Worm (Caenorhabditis elegans) whole organism, L4 larva: ENCODE results near the gene C10G8.3.

Source experiments
- D1046.2 ChIP-seq: fragments of 200-800 bp; sonication (Bioruptor generic); IDR thresholded peaks from 2 replicates; pipeline ENCODE4 v1.3.6; 2022; ENCODE audit warnings: missing genetic modification characterization, missing compliant biosample characterization
- F37D6.2 ChIP-seq: sonication (generic microtip); optimal IDR thresholded peaks from 2 replicates; lab custom pipeline; 2016; ENCODE audit warnings: mild to moderate bottlenecking, missing genetic modification characterization, missing compliant biosample characterization
- F44E2.7 ChIP-seq: fragments of 200-800 bp; sonication (Bioruptor generic); IDR thresholded peaks from 2 replicates; pipeline ENCODE4 v2.1.2; 2022; ENCODE audit warnings: missing genetic modification characterization, missing compliant biosample characterization
- F49E8.2 ChIP-seq: sonication (generic microtip); optimal IDR thresholded peaks from 2 replicates; lab custom pipeline; 2016; ENCODE audit warnings: missing compliant biosample characterization, mild to moderate bottlenecking, missing genetic modification characterization, borderline replicate concordance
- R02D3.7 ChIP-seq: fragments of 150-350 bp; sonication (generic microtip); optimal IDR thresholded peaks from 3 replicates; lab custom pipeline; 2014; ENCODE audit warnings: missing biosample characterization, missing genetic modification characterization
- Y5F2A.4 ChIP-seq: fragments of 200-800 bp; sonication (Bioruptor generic); optimal IDR thresholded peaks from 2 replicates; lab custom pipeline; 2018; ENCODE audit warnings: mild to moderate bottlenecking, missing genetic modification characterization, missing compliant biosample characterization
- Y75B8A.6 ChIP-seq: fragments of 200-800 bp; sonication (Bioruptor generic); IDR thresholded peaks from 2 replicates; pipeline ENCODE4 v1.3.6; 2022; ENCODE audit warnings: missing genetic modification reagents, missing genetic modification characterization, missing compliant biosample characterization
- ZK546.5 ChIP-seq, 2 experiments: sonication (generic microtip); optimal IDR thresholded peaks; 2 replicates each; lab custom pipeline; 2017; ENCODE audit warnings: missing biosample characterization in 2 of 2, missing genetic modification characterization in 2 of 2
- arid-1 ChIP-seq: fragments of 200-800 bp; sonication (Bioruptor generic); conservative IDR thresholded peaks from 2 replicates; pipeline ENCODE4 v1.3.6; 2022; ENCODE audit warnings: missing genetic modification reagents, missing genetic modification characterization, missing compliant biosample characterization
- ceh-32 ChIP-seq: sonication (generic microtip); optimal IDR thresholded peaks from 2 replicates; lab custom pipeline; 2016; ENCODE audit warnings: mild to moderate bottlenecking, missing genetic modification characterization, missing compliant biosample characterization; ENCODE audit not compliant: poor library complexity
- ceh-82 ChIP-seq: sonication (generic microtip); optimal IDR thresholded peaks from 2 replicates; lab custom pipeline; 2017; ENCODE audit warnings: missing biosample characterization, missing genetic modification characterization
- ctbp-1 ChIP-seq: fragments of 200-800 bp; sonication (Bioruptor generic); IDR thresholded peaks from 2 replicates; pipeline ENCODE4 v1.3.6; 2022; ENCODE audit warnings: missing genetic modification reagents, missing genetic modification characterization, missing compliant biosample characterization
- daf-16 ChIP-seq, 3 experiments: sonication (generic microtip); optimal IDR thresholded peaks; 2 replicates each; lab custom pipeline; 2016 to 2017; ENCODE audit warnings: missing genetic modification characterization in 3 of 3, missing genetic modification reagents in 3 of 3, mild to moderate bottlenecking in 2 of 3, missing compliant biosample characterization in 2 of 3, missing biosample characterization in 1 of 3, moderate library complexity in 1 of 3
- daf-19 ChIP-seq: fragments of 200-800 bp; sonication (Bioruptor generic); conservative IDR thresholded peaks from 2 replicates; pipeline ENCODE4 v1.3.6; 2022; ENCODE audit warnings: missing genetic modification characterization, missing compliant biosample characterization
- dmd-6 ChIP-seq: fragments of 200-800 bp; sonication (Bioruptor generic); IDR thresholded peaks from 2 replicates; pipeline ENCODE4 v1.3.6; 2022; ENCODE audit warnings: missing genetic modification reagents, missing genetic modification characterization, missing compliant biosample characterization
- dmd-8 ChIP-seq: fragments of 200-800 bp; sonication (Bioruptor generic); IDR thresholded peaks from 2 replicates; pipeline ENCODE4 v1.3.6; 2022; ENCODE audit warnings: missing genetic modification characterization, missing compliant biosample characterization
- dmd-9 ChIP-seq: fragments of 200-800 bp; sonication (Bioruptor generic); IDR thresholded peaks from 2 replicates; pipeline ENCODE4 v1.3.6; 2022; ENCODE audit warnings: missing genetic modification reagents, missing genetic modification characterization, missing compliant biosample characterization
- dpl-1 ChIP-seq: fragments of 150-350 bp; optimal IDR thresholded peaks from 2 replicates; lab custom pipeline; 2014; ENCODE audit warnings: missing biosample characterization, missing genetic modification reagents, missing genetic modification characterization
- duxl-1 ChIP-seq: sonication (generic microtip); optimal IDR thresholded peaks from 2 replicates; lab custom pipeline; 2016; ENCODE audit warnings: mild to moderate bottlenecking, missing genetic modification characterization, moderate library complexity, missing compliant biosample characterization; ENCODE audit not compliant: poor library complexity
- egl-43 ChIP-seq: fragments of 200-800 bp; sonication (Bioruptor generic); IDR thresholded peaks from 2 replicates; pipeline ENCODE4 v1.3.6; 2022; ENCODE audit warnings: missing genetic modification reagents, missing genetic modification characterization, missing compliant biosample characterization
- fkh-10 ChIP-seq: fragments of 150-350 bp; optimal IDR thresholded peaks from 2 replicates; lab custom pipeline; 2014; ENCODE audit warnings: missing biosample characterization, missing genetic modification reagents, missing genetic modification characterization
- fos-1 ChIP-seq: fragments of 150-350 bp; optimal IDR thresholded peaks from 2 replicates; lab custom pipeline; 2014; ENCODE audit warnings: missing biosample characterization, missing genetic modification characterization
- hlh-11 ChIP-seq: fragments of 200-800 bp; sonication (Bioruptor generic); optimal IDR thresholded peaks from 2 replicates; lab custom pipeline; 2018; ENCODE audit warnings: mild to moderate bottlenecking, missing genetic modification characterization, missing compliant biosample characterization
- hlh-30 ChIP-seq: sonication (generic microtip); optimal IDR thresholded peaks from 2 replicates; lab custom pipeline; 2017; ENCODE audit warnings: antibody characterized with exemption, mild to moderate bottlenecking, missing genetic modification characterization, missing compliant biosample characterization; ENCODE audit not compliant: insufficient read depth
- hmg-1.1 ChIP-seq: fragments of 200-800 bp; sonication (Bioruptor generic); IDR thresholded peaks from 2 replicates; pipeline ENCODE4 v1.3.6; 2022; ENCODE audit warnings: missing genetic modification reagents, missing genetic modification characterization, missing compliant biosample characterization
- jun-1 ChIP-seq: fragments of 150-350 bp; optimal IDR thresholded peaks from 2 replicates; lab custom pipeline; 2014; ENCODE audit warnings: missing biosample characterization, missing genetic modification reagents, missing genetic modification characterization
- lim-7 ChIP-seq: fragments of 200-800 bp; sonication (Bioruptor generic); IDR thresholded peaks from 2 replicates; pipeline ENCODE4 v1.3.6; 2022; ENCODE audit warnings: missing genetic modification characterization, missing compliant biosample characterization
- lin-1 ChIP-seq: fragments of 200-800 bp; sonication (Bioruptor generic); IDR thresholded peaks from 2 replicates; pipeline ENCODE4 v1.3.6; 2022; ENCODE audit warnings: missing genetic modification reagents, missing genetic modification characterization, missing compliant biosample characterization
- lin-38 ChIP-seq: fragments of 200-800 bp; sonication (Bioruptor generic); IDR thresholded peaks from 2 replicates; pipeline ENCODE4 v1.3.6; 2022; ENCODE audit warnings: missing genetic modification reagents, missing genetic modification characterization, missing compliant biosample characterization
- lin-39 ChIP-seq: fragments of 150-350 bp; optimal IDR thresholded peaks from 2 replicates; lab custom pipeline; 2014; ENCODE audit warnings: missing biosample characterization, missing genetic modification reagents, missing genetic modification characterization
- lsy-2 ChIP-seq, 2 experiments: fragments of 150-350 bp in 1 of 2; sonication (generic microtip) in 1 of 2; optimal IDR thresholded peaks; 2 replicates each; lab custom pipeline; 2014 to 2017; ENCODE audit warnings: missing biosample characterization in 2 of 2, missing genetic modification characterization in 2 of 2
- madf-5 ChIP-seq, 2 experiments: fragments of 200-800 bp; sonication (Bioruptor generic); IDR thresholded peaks; 2 replicates each; pipeline ENCODE4 v1.3.6; 2022; ENCODE audit warnings: missing compliant biosample characterization in 2 of 2, missing genetic modification characterization in 2 of 2
- mdt-29 ChIP-seq: fragments of 200-800 bp; sonication (Bioruptor generic); IDR thresholded peaks from 2 replicates; pipeline ENCODE4 v1.3.6; 2022; ENCODE audit warnings: missing genetic modification reagents, missing genetic modification characterization, missing compliant biosample characterization
- mep-1 ChIP-seq: fragments of 150-350 bp; sonication (generic microtip); optimal IDR thresholded peaks from 3 replicates; lab custom pipeline; 2014; ENCODE audit warnings: missing biosample characterization, missing genetic modification characterization
- mxl-2 ChIP-seq: fragments of 200-800 bp; sonication (Bioruptor generic); conservative IDR thresholded peaks from 2 replicates; pipeline ENCODE4 v1.3.6; 2022; ENCODE audit warnings: missing genetic modification reagents, missing genetic modification characterization, missing compliant biosample characterization
- nhr-11 ChIP-seq: fragments of 150-350 bp; optimal IDR thresholded peaks from 2 replicates; lab custom pipeline; 2014; ENCODE audit warnings: missing biosample characterization, missing genetic modification characterization
- nhr-111 ChIP-seq: fragments of 200-800 bp; sonication (Bioruptor generic); optimal IDR thresholded peaks from 2 replicates; lab custom pipeline; 2018; ENCODE audit warnings: mild to moderate bottlenecking, missing genetic modification characterization, missing compliant biosample characterization
- nhr-42 ChIP-seq: fragments of 200-800 bp; sonication (Bioruptor generic); IDR thresholded peaks from 2 replicates; pipeline ENCODE4 v1.3.6; 2022; ENCODE audit warnings: missing genetic modification characterization, missing compliant biosample characterization
- nhr-48 ChIP-seq: sonication (generic microtip); optimal IDR thresholded peaks from 2 replicates; lab custom pipeline; 2016; ENCODE audit warnings: mild to moderate bottlenecking, missing genetic modification characterization, missing compliant biosample characterization
- pha-4 ChIP-seq, 2 experiments: fragments of 150-350 bp in 1 of 2; fragments of 200-800 bp in 1 of 2; sonication (Bioruptor generic) in 1 of 2; IDR thresholded peaks in 1 of 2; optimal IDR thresholded peaks in 1 of 2; 2 replicates each; pipeline versions ENCODE4 v1.3.6 to Lab custom; 2014 to 2022; ENCODE audit warnings: missing genetic modification characterization in 2 of 2, missing genetic modification reagents in 2 of 2, missing biosample characterization in 1 of 2, missing compliant biosample characterization in 1 of 2
- set-16 ChIP-seq: fragments of 200-800 bp; sonication (Bioruptor generic); IDR thresholded peaks from 2 replicates; pipeline ENCODE4 v1.3.6; 2022; ENCODE audit warnings: missing genetic modification reagents, missing genetic modification characterization, missing compliant biosample characterization
- snpc-4 ChIP-seq: fragments of 150-350 bp; optimal IDR thresholded peaks from 2 replicates; lab custom pipeline; 2014; ENCODE audit warnings: missing biosample characterization, missing genetic modification characterization
- spr-1 ChIP-seq: sonication (generic microtip); optimal IDR thresholded peaks from 2 replicates; lab custom pipeline; 2016; ENCODE audit warnings: mild to moderate bottlenecking, missing genetic modification characterization, missing compliant biosample characterization
- unc-130 ChIP-seq: sonication (generic microtip); optimal IDR thresholded peaks from 2 replicates; lab custom pipeline; 2016; ENCODE audit warnings: missing genetic modification reagents, missing genetic modification characterization, missing compliant biosample characterization
- unc-39 ChIP-seq: sonication (generic microtip); optimal IDR thresholded peaks from 2 replicates; lab custom pipeline; 2017; ENCODE audit warnings: missing biosample characterization, missing genetic modification characterization
- vab-7 ChIP-seq: fragments of 200-800 bp; sonication (Bioruptor generic); IDR thresholded peaks from 2 replicates; pipeline ENCODE4 v1.3.6; 2022; ENCODE audit warnings: missing genetic modification reagents, missing genetic modification characterization, missing compliant biosample characterization
- zag-1 ChIP-seq: fragments of 150-350 bp; optimal IDR thresholded peaks from 2 replicates; lab custom pipeline; 2014; ENCODE audit warnings: missing biosample characterization, missing genetic modification characterization
- zfp-2 ChIP-seq: sonication (generic microtip); optimal IDR thresholded peaks from 2 replicates; lab custom pipeline; 2016; ENCODE audit warnings: mild to moderate bottlenecking, missing genetic modification characterization, missing compliant biosample characterization
- zfp-3 ChIP-seq: fragments of 200-800 bp; sonication (Bioruptor generic); conservative IDR thresholded peaks from 2 replicates; pipeline ENCODE4 v1.3.6; 2022; ENCODE audit warnings: missing genetic modification reagents, missing genetic modification characterization, missing compliant biosample characterization
- zip-2 ChIP-seq: fragments of 150-350 bp; optimal IDR thresholded peaks from 2 replicates; lab custom pipeline; 2014; ENCODE audit warnings: missing biosample characterization, missing genetic modification characterization

C10G8.3 gene

ce11 chrV:5271487-5271886, 41.1 kb upstream of the C10G8.3 start:
- TF ChIP-seq dpl-1 (GFP tag; lab: Kevin White, UChicago) (peak; percentile 14), mxl-2 (GFP tag; lab: Robert Waterston, UW) (peak; percentile 97), daf-19 (GFP tag; lab: Robert Waterston, UW) (no peak), dmd-9 (GFP tag; lab: Robert Waterston, UW) (no peak), fkh-10 (GFP tag; lab: Kevin White, UChicago) (no peak), zfp-2 (tag; lab: Kevin White, UChicago) (no peak), unc-130 (GFP tag; lab: Kevin White, UChicago) (no peak), nhr-42 (GFP tag; lab: Robert Waterston, UW) (peak; percentile 57; the same call in 1 of the 2 replicates), egl-43 (GFP tag; lab: Robert Waterston, UW) (no peak), nhr-48 (tag; lab: Kevin White, UChicago) (peak; percentile 98), zfp-3 (no peak), dmd-8 (no peak), hlh-11 (tag; lab: Kevin White, UChicago) (peak; percentile 98), Y75B8A.6 (GFP tag; lab: Robert Waterston, UW) (no peak), hmg-1.1 (GFP tag; lab: Robert Waterston, UW) (peak; percentile 50), Y5F2A.4 (GFP tag; lab: Kevin White, UChicago) (no peak), R02D3.7 (tag; lab: Kevin White, UChicago) (no peak), lin-39 (tag; lab: Kevin White, UChicago) (no peak), lin-1 (GFP tag; lab: Robert Waterston, UW) (peak; percentile 93), unc-39 (tag; lab: Kevin White, UChicago) (no peak), dmd-6 (peak; percentile 99), arid-1 (GFP tag; lab: Robert Waterston, UW) (peak; percentile 50; the same call in 1 of the 2 replicates), lin-38 (GFP tag; lab: Robert Waterston, UW) (peak; percentile 50), daf-16 (GFP tag; optimal IDR thresholded peaks at IDR 0.05; lab: Kevin White, UChicago) (peak; percentile 42 to 80), daf-16 (tag; optimal IDR thresholded peaks at IDR 0.05; lab: Kevin White, UChicago) (peak; percentile 76), nhr-111 (GFP tag; lab: Kevin White, UChicago) (no peak), F49E8.2 (tag; lab: Kevin White, UChicago) (no peak), ctbp-1 (no peak), set-16 (GFP tag; lab: Robert Waterston, UW) (peak; percentile 70), lim-7 (GFP tag; lab: Robert Waterston, UW) (no peak), zag-1 (tag; lab: Kevin White, UChicago) (no peak), lsy-2 (tag; optimal IDR thresholded peaks at IDR 0.05; lab: Kevin White, UChicago) (peak in 1 of 2 experiments; percentile 52), fos-1 (tag; lab: Kevin White, UChicago) (no peak), mdt-29 (GFP tag; lab: Robert Waterston, UW) (peak; percentile 46; the same call in 1 of the 2 replicates), duxl-1 (tag; lab: Kevin White, UChicago) (peak; percentile 74), madf-5 (GFP tag; IDR thresholded peaks at IDR 0.05; lab: Robert Waterston, UW) (no peak), hlh-30 (tag; lab: Kevin White, UChicago) (peak; percentile 93), vab-7 (no peak), ZK546.5 (tag; optimal IDR thresholded peaks at IDR 0.05; lab: Kevin White, UChicago) (no peak), pha-4 (GFP tag; IDR thresholded peaks at IDR 0.05; lab: Robert Waterston, UW) (no peak; the same call in 1 of the 2 replicates), pha-4 (tag; optimal IDR thresholded peaks at IDR 0.05; lab: Kevin White, UChicago) (no peak), jun-1 (tag; lab: Kevin White, UChicago) (peak; percentile 33), F44E2.7 (no peak), ceh-82 (tag; lab: Kevin White, UChicago) (no peak), mep-1 (tag; lab: Kevin White, UChicago) (peak; percentile 54), snpc-4 (tag; lab: Kevin White, UChicago) (no peak), nhr-11 (tag; lab: Kevin White, UChicago) (peak; percentile 85), D1046.2 (GFP tag; lab: Robert Waterston, UW) (peak; percentile 80), F37D6.2 (tag; lab: Kevin White, UChicago) (no peak), zip-2 (tag; lab: Kevin White, UChicago) (no peak), spr-1 (no peak), ceh-32 (tag; lab: Kevin White, UChicago) (no peak)
